Worm (Caenorhabditis elegans): ENCODE measurements around the gene sipa-1.

DNA sequence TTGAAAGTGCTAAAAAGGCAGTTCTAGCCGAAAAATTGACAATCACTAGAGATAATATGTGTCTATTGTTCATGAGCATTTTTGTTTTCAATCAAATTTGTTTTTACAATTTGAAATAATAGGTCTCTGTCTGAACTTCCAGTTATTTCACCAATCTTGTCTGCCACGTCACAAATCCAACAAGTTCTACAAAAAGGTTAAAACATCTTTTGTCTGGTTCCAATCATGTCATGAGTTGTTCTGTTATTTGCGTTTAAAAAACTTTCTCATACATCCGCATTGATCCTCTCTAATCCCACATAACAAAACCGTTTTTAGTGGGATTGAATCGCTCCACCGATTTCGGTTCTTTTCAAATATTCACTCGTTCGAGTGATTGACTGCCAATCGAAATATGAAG is 36.3 kb downstream of the sipa-1 start, which contains the start of gene F35B12.9:
- TF ChIP-seq ref-1 (GFP tag; conservative IDR thresholded peaks at IDR 0.05) (no peak), flt-1 (GFP tag; IDR thresholded peaks at IDR 0.05) (no peak), ztf-29 (GFP tag; IDR thresholded peaks at IDR 0.05) (no peak), med-1 (GFP tag; optimal IDR thresholded peaks at IDR 0.05; ENCODE audit: insufficient read depth) (no peak), ztf-23 (GFP tag; IDR thresholded peaks at IDR 0.05) (no peak), cog-1 (tag; optimal IDR thresholded peaks at IDR 0.05) (no peak), tab-1 (GFP tag; IDR thresholded peaks at IDR 0.05) (no peak)
